Worm (Caenorhabditis elegans): ENCODE results near the gene cfap-36.

- TF ChIP-seq him-1 (tag; optimal IDR thresholded peaks at IDR 0.05) (no peak), W03F9.2 (tag; optimal IDR thresholded peaks at IDR 0.05) (no peak)
Measured at ce11 chrV:173437-173836, 1.4 kb upstream of the cfap-36 start.

All from whole organism, L4/young adult.